Worm (Caenorhabditis elegans) whole organism, L3 larva: ENCODE data around the gene gcst-1.
A peak's percentile ranks its signal among the peaks of the same experiment; 100 is the strongest.
"Not testable (repeated sequence)": the region's sequence is repeated elsewhere in the genome, so short reads cannot be mapped to it uniquely, and the experiment has no call there.

Source experiments
- ZK546.5 ChIP-seq: sonication (generic microtip); optimal IDR thresholded peaks from 2 replicates; lab custom pipeline; 2017; ENCODE audit warnings: missing biosample characterization, missing genetic modification characterization
- aly-2 ChIP-seq: fragments of 150-350 bp; optimal IDR thresholded peaks from 2 replicates; lab custom pipeline; 2014; ENCODE audit warnings: missing biosample characterization, missing genetic modification characterization
- ama-1 ChIP-seq: fragments of 150-350 bp; optimal IDR thresholded peaks from 2 replicates; lab custom pipeline; 2018
- ceh-82 ChIP-seq: fragments of 150-350 bp; optimal IDR thresholded peaks from 2 replicates; lab custom pipeline; 2014; ENCODE audit warnings: missing biosample characterization, missing genetic modification characterization
- daf-12 ChIP-seq: fragments of 150-350 bp; optimal IDR thresholded peaks from 2 replicates; lab custom pipeline; 2014; ENCODE audit warnings: missing biosample characterization, missing genetic modification reagents, missing genetic modification characterization
- egl-5 ChIP-seq: fragments of 150-350 bp; optimal IDR thresholded peaks from 2 replicates; lab custom pipeline; 2017; ENCODE audit warnings: missing biosample characterization, missing genetic modification reagents, missing genetic modification characterization, inconsistent platforms
- elt-1 ChIP-seq: fragments of 150-350 bp; optimal IDR thresholded peaks from 2 replicates; lab custom pipeline; 2014; ENCODE audit warnings: missing biosample characterization, missing genetic modification characterization
- elt-2 ChIP-seq: sonication (generic microtip); optimal IDR thresholded peaks from 2 replicates; lab custom pipeline; 2016; ENCODE audit warnings: missing genetic modification reagents, mild to moderate bottlenecking, missing genetic modification characterization, missing compliant biosample characterization
- elt-3 ChIP-seq, 3 experiments: fragments of 150-350 bp in 1 of 3; sonication (generic microtip) in 2 of 3; optimal IDR thresholded peaks; 2 replicates in 2 of 3; 4 replicates in 1 of 3; lab custom pipeline; 2014 to 2017; ENCODE audit warnings: missing biosample characterization in 3 of 3, missing genetic modification characterization in 3 of 3
- eor-1 ChIP-seq, 2 experiments: fragments of 150-350 bp; optimal IDR thresholded peaks; 2 replicates each; lab custom pipeline; 2014 to 2018; ENCODE audit warnings: missing biosample characterization in 2 of 2, missing genetic modification characterization in 2 of 2
- fkh-10 ChIP-seq: sonication (generic microtip); optimal IDR thresholded peaks from 2 replicates; lab custom pipeline; 2017; ENCODE audit warnings: missing biosample characterization, missing genetic modification reagents, missing genetic modification characterization
- fkh-2 ChIP-seq: fragments of 150-350 bp; optimal IDR thresholded peaks from 2 replicates; lab custom pipeline; 2014; ENCODE audit warnings: missing biosample characterization, missing genetic modification reagents, missing genetic modification characterization
- fos-1 ChIP-seq: fragments of 150-350 bp; optimal IDR thresholded peaks from 2 replicates; lab custom pipeline; 2014; ENCODE audit warnings: missing biosample characterization, missing genetic modification characterization
- hmg-11 ChIP-seq: sonication (generic microtip); optimal IDR thresholded peaks from 2 replicates; lab custom pipeline; 2016; ENCODE audit warnings: missing genetic modification characterization, missing compliant biosample characterization
- jun-1 ChIP-seq: fragments of 150-350 bp; optimal IDR thresholded peaks from 2 replicates; lab custom pipeline; 2014; ENCODE audit warnings: missing biosample characterization, missing genetic modification reagents, missing genetic modification characterization
- lin-15B ChIP-seq: fragments of 150-350 bp; optimal IDR thresholded peaks from 2 replicates; lab custom pipeline; 2014; ENCODE audit warnings: missing biosample characterization, missing genetic modification characterization
- lin-39 ChIP-seq: fragments of 150-350 bp; optimal IDR thresholded peaks from 2 replicates; lab custom pipeline; 2018; ENCODE audit warnings: missing biosample characterization, missing genetic modification reagents, missing genetic modification characterization
- lsy-12 ChIP-seq: sonication (generic microtip); optimal IDR thresholded peaks from 2 replicates; lab custom pipeline; 2016; ENCODE audit warnings: mild to moderate bottlenecking, missing genetic modification characterization, missing compliant biosample characterization
- mml-1 ChIP-seq: fragments of 150-350 bp; sonication (generic microtip); optimal IDR thresholded peaks from 3 replicates; lab custom pipeline; 2014; ENCODE audit warnings: missing biosample characterization, missing genetic modification characterization
- nfya-1 ChIP-seq: sonication (generic microtip); optimal IDR thresholded peaks from 2 replicates; lab custom pipeline; 2017; ENCODE audit warnings: missing genetic modification characterization, mild to moderate bottlenecking, missing compliant biosample characterization, antibody characterized with exemption, moderate library complexity; ENCODE audit not compliant: insufficient read depth
- nhr-11 ChIP-seq: fragments of 150-350 bp; optimal IDR thresholded peaks from 2 replicates; lab custom pipeline; 2014; ENCODE audit warnings: missing biosample characterization, missing genetic modification characterization
- nhr-23 ChIP-seq: fragments of 150-350 bp; optimal IDR thresholded peaks from 2 replicates; lab custom pipeline; 2014; ENCODE audit warnings: missing biosample characterization, missing genetic modification reagents, missing genetic modification characterization
- nhr-28 ChIP-seq: fragments of 150-350 bp; optimal IDR thresholded peaks from 2 replicates; lab custom pipeline; 2014; ENCODE audit warnings: missing biosample characterization, missing genetic modification characterization
- nhr-43 ChIP-seq: sonication (generic microtip); optimal IDR thresholded peaks from 2 replicates; lab custom pipeline; 2016; ENCODE audit warnings: mild to moderate bottlenecking, missing genetic modification characterization, missing compliant biosample characterization; ENCODE audit not compliant: poor library complexity, severe bottlenecking
- nhr-76 ChIP-seq: fragments of 150-350 bp; sonication (generic microtip); optimal IDR thresholded peaks from 5 replicates; lab custom pipeline; 2014; ENCODE audit warnings: missing biosample characterization, missing genetic modification characterization
- nhr-77 ChIP-seq: fragments of 150-350 bp; optimal IDR thresholded peaks from 2 replicates; lab custom pipeline; 2014; ENCODE audit warnings: missing biosample characterization, missing genetic modification characterization
- pqm-1 ChIP-seq: fragments of 150-350 bp; optimal IDR thresholded peaks from 2 replicates; lab custom pipeline; 2017; ENCODE audit warnings: missing biosample characterization, missing genetic modification characterization, inconsistent platforms
- skn-1 ChIP-seq: fragments of 150-350 bp; optimal IDR thresholded peaks from 2 replicates; lab custom pipeline; 2014; ENCODE audit warnings: missing biosample characterization, missing genetic modification characterization
- tbx-2 ChIP-seq: sonication (generic microtip); optimal IDR thresholded peaks from 2 replicates; lab custom pipeline; 2016; ENCODE audit warnings: mild to moderate bottlenecking, missing genetic modification characterization, missing compliant biosample characterization
- unc-39 ChIP-seq: sonication (generic microtip); optimal IDR thresholded peaks from 4 replicates; lab custom pipeline; 2017; ENCODE audit warnings: missing biosample characterization, missing genetic modification characterization
- zag-1 ChIP-seq: fragments of 150-350 bp; optimal IDR thresholded peaks from 2 replicates; lab custom pipeline; 2014; ENCODE audit warnings: missing biosample characterization, missing genetic modification characterization
- ztf-11 ChIP-seq: fragments of 150-350 bp; optimal IDR thresholded peaks from 2 replicates; lab custom pipeline; 2014; ENCODE audit warnings: missing biosample characterization, missing genetic modification characterization
- ztf-4 ChIP-seq: fragments of 150-350 bp; optimal IDR thresholded peaks from 2 replicates; lab custom pipeline; 2014; ENCODE audit warnings: missing biosample characterization, missing genetic modification characterization

Gene gcst-1

DNA sequence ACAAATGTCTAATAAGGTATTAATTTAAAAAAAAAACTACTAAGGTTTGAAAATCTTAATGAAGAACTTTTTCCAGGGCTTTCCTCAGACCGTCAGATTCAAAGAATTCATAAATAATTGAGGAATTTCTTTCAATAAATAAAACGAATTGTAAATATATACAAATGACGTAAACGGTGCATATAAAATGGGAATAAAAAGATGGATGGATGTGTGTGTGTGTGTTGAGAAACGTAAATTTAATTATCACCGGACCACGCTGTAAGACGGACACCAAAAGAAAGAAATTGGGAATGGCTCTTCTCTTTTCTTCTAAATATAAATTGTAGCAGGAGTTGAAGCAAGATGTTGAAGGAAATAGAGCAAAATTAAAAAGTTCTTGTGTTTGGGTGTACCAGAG, 33.5 kb downstream of the gcst-1 start:
- TF ChIP-seq daf-12 (no peak), lin-15B (no peak), ztf-11 (tag; lab: Kevin White, UChicago) (no peak), aly-2 (no peak), nhr-77 (tag; lab: Kevin White, UChicago) (no peak), fkh-2 (no peak), nfya-1 (tag; lab: Kevin White, UChicago) (no peak), ZK546.5 (tag; lab: Kevin White, UChicago) (no peak), ceh-82 (tag; lab: Kevin White, UChicago) (no peak), pqm-1 (no peak), lsy-12 (tag; lab: Kevin White, UChicago) (no peak), fkh-10 (GFP tag; lab: Kevin White, UChicago) (no peak), elt-2 (tag; lab: Kevin White, UChicago) (no peak)

DNA sequence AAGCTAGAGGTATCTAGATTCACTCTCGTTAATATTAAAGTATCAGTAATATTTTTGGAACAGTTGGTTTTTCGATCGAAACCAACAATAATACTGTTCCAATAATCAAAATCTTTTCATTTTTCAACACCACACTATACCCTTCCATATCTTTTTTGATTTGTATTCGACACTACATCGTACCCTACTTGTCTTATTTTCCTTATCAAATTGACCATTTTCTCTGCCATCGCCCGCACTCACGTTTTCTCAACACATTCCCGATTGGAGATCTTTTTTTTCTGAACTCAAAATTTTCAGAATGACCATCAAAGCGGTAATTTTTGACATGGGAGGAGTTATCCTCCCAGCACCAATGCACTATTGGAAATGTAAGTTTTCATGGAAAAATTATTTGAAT, 34.8 kb downstream of the gcst-1 start, which contains the start of gene acds-10:
TSS of gene acds-10 (plus strand) at position 301 of the 400 bp plus-strand sequence.
- TF ChIP-seq jun-1 = no peak
- TF ChIP-seq elt-2 (tag; lab: Kevin White, UChicago) = peak; percentile 31
- TF ChIP-seq pqm-1 = peak; percentile 36
- no peak for TF ChIP-seq skn-1 (tag; lab: Kevin White, UChicago)

DNA sequence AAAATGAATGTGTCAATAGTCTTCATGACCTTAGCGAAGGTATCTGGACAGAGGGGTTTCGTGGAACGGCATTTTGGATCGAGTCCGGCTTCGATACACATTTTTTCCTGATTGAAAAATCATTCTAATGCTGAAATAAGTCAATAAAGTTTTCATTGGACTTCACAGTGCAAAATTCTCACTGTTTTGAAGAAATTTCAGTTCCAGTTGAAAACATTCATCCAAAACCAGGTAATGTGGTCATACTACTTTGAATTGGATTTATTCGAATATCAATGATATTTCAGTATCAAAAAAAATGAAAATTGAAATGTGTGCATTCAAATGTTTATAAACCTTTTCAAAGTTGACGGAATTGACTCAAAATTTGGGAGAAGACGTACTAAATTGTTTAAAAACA, 40.7 kb downstream of the gcst-1 start, which contains the start of gene pgph-1:
TSS of gene pgph-1 (minus strand) at position 101 of the 400 bp plus-strand sequence.
- TF ChIP-seq lin-15B = no peak
- TF ChIP-seq eor-1 (tag; optimal IDR thresholded peaks at IDR 0.05; lab: Kevin White, UChicago) = no peak
- no peak for TF ChIP-seq ama-1 (lab: Kevin White, UChicago)
- TF ChIP-seq zag-1 (tag; lab: Kevin White, UChicago) = no peak
- TF ChIP-seq nhr-11 (tag; lab: Kevin White, UChicago) = no peak
- no peak for TF ChIP-seq egl-5
- no peak for TF ChIP-seq lin-39

DNA sequence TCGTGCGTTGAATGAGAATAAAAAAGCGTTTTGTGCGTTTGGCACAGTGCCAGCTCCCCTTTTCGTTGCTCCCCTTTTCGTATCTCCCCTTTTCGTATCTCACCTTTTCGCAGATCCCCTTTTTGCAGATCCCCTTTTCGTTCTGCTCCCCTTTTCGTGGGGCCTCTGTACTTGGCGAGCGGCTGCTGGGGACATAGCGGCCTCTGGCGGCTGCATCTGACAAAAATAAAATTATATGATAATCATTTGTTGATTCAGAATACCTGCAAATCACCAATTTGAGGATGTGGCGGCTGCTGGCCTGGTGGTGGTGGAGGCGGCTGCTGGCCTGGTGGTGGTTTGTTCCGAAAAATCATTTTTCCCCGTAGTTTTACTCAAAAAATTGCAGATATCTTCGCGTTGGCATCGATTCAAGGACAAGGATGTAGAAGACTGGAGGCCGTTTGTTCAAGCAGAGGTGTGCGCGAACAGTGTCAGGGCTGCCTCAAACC, 42.5 kb downstream of the gcst-1 start, which contains the start of gene K09H11.11:
TSS of gene K09H11.11 (minus strand) at position 51 of the 491 bp plus-strand sequence.
- TF ChIP-seq ama-1 (lab: Kevin White, UChicago); nhr-76 (tag; lab: Kevin White, UChicago); nhr-23: not testable (repeated sequence)
- TF ChIP-seq, all 47 proteins: peak for 0; not testable (repeated sequence) for 47

DNA sequence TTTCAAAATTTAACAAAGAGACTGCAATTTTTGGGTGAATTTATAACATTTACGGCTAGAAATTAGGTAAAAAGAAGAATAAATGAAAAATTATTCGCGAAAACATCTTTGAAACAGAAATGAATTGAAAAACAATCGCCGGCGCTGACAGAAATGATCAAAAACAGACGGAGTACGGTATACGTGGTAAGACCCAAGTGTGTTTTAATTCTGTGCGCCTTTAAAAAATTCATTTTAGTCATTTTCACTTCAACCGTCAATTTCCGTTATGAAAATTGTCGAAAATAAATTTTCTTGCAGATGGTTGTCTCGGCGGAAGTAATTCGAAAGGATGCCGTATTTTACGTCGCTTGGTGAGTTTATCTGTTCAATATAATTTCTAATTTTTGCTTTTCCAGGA, 43.5 kb downstream of the gcst-1 start, which contains the start of gene C53A3.3:
TSS of gene C53A3.3 (plus strand) at position 301 of the 400 bp plus-strand sequence.
- no peak for TF ChIP-seq mml-1
- TF ChIP-seq, all 47 proteins: peak for 0

DNA sequence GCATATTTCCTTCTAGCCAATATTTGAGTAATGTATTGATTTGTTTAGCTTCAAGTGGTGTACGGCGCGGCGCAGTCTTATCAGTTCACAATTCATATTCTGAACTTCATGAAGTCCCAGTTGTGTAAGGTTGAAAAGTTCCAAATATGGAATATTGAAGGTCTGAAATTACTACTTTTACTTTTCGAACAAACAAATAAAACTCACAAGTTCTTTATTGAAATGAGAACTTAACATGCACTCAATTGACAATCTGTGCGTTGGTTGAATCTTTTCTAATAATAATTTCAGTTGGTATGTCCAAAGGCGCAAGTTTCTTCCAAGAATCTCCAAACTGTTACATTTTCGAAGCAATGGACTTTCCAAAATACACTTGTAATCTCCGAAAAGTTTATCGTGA, 46.1 kb downstream of the gcst-1 start, which contains the start of gene C53A3.4:
TSS of gene C53A3.4 (minus strand) at position 101 of the 400 bp plus-strand sequence.
- TF ChIP-seq ZK546.5 (tag; lab: Kevin White, UChicago) (no peak), unc-39 (tag; lab: Kevin White, UChicago) (no peak), ama-1 (lab: Kevin White, UChicago) (no peak), fos-1 (no peak), zag-1 (tag; lab: Kevin White, UChicago) (no peak), ztf-11 (tag; lab: Kevin White, UChicago) (no peak), ztf-4 (tag; lab: Kevin White, UChicago) (no peak), elt-1 (tag; lab: Kevin White, UChicago) (no peak), tbx-2 (no peak)

DNA sequence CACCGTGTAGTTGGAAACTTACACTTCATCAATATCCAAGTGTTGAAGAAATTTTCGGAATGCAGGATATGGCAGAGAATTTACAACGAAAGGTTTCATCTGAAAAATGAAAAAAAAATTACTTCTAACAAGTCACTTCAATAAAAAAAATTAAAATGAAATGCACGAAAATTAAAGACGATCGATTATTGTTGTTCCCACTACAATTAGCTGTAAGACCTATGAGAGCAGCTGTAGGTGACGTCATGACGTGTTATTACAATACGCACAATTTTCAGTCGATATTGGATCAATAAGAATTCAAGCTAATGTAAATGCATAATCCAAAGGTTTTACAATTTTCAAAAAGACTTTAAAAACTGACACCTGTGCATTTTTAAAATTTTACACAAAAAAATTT, 47.4 kb downstream of the gcst-1 start, which contains the start of gene C53A3.1:
TSS of gene C53A3.1 (minus strand) at position 101 of the 400 bp plus-strand sequence.
- no peak for TF ChIP-seq nhr-77 (tag; lab: Kevin White, UChicago)
- TF ChIP-seq zag-1 (tag; lab: Kevin White, UChicago) = no peak
- TF ChIP-seq ceh-82 (tag; lab: Kevin White, UChicago) = no peak
- no peak for TF ChIP-seq nhr-11 (tag; lab: Kevin White, UChicago)
- TF ChIP-seq hmg-11 (tag; lab: Kevin White, UChicago) = no peak
- TF ChIP-seq tbx-2 = no peak
- TF ChIP-seq fkh-10 (GFP tag; lab: Kevin White, UChicago) = no peak
- no peak for TF ChIP-seq fos-1
- TF ChIP-seq lin-39 = no peak
- TF ChIP-seq ZK546.5 (tag; lab: Kevin White, UChicago) = no peak
- no peak for TF ChIP-seq nhr-23
- no peak for TF ChIP-seq eor-1 (tag; optimal IDR thresholded peaks at IDR 0.05; lab: Kevin White, UChicago)
- no peak for TF ChIP-seq elt-3 (tag; optimal IDR thresholded peaks at IDR 0.05; lab: Kevin White, UChicago)
- no peak for TF ChIP-seq jun-1
- TF ChIP-seq skn-1 (tag; lab: Kevin White, UChicago) = no peak
- TF ChIP-seq ztf-4 (tag; lab: Kevin White, UChicago) = no peak
- TF ChIP-seq nhr-43 (tag; lab: Kevin White, UChicago) = no peak
- no peak for TF ChIP-seq nhr-28
- TF ChIP-seq mml-1 = no peak
